Worm (Caenorhabditis elegans) whole organism, early embryonic: Measurements from ENCODE around the gene F35E8.1.

Source experiments
- flt-1 ChIP-seq: fragments of 200-800 bp; sonication (Bioruptor generic); IDR thresholded peaks from 2 replicates; pipeline ENCODE4 v1.3.6; 2022; ENCODE audit warnings: missing genetic modification characterization, missing compliant biosample characterization
- tra-4 ChIP-seq: sonication (generic microtip); optimal IDR thresholded peaks from 2 replicates; lab custom pipeline; 2017; ENCODE audit warnings: missing genetic modification characterization, missing compliant biosample characterization

ce11 chrV:15917458-15917857, 12.0 kb upstream of the F35E8.1 start, which contains the start of gene F35E8.9:
- TF ChIP-seq flt-1 (GFP tag; lab: Robert Waterston, UW) (no peak), tra-4 (tag; lab: Kevin White, UChicago) (no peak)
